2 worm cellular contexts compared by ENCODE assay signal in the genomic region with DNA sequence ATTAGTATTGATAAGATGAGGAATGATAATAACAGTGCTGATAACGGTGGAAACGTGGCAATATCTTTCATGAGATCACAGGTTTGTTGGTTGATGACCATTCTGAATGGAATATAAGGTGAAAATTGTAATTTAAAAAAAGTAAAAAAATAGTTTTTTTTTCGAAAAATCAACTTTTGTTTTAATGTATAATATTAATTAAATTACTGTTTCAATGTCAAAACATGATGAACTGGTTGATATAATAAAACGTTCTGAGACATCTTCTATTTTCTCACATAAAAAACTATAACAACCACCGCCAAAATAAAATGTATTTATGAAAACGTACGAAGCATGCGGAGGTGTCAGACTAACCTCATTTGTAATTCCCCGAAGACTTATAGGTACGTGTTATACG.
TF ChIP-seq lines count a peak whose summit lies in the region.

A gene (minus strand): TSS at position 101 of the 400 bp plus-strand sequence.

TF ChIP-seq in whole organism, late embryonic, 69 proteins besides CTCF, POLR2A, EP300 and RAD21:
- no peak for TF ChIP-seq pha-4 (tag; optimal IDR thresholded peaks at IDR 0.05; lab: Kevin White, UChicago)
- TF ChIP-seq C08G9.2 (tag; optimal IDR thresholded peaks at IDR 0.05; lab: Kevin White, UChicago): no peak
- TF ChIP-seq elt-2 (tag; optimal IDR thresholded peaks at IDR 0.05; lab: Kevin White, UChicago): peak; percentile 36

TF ChIP-seq in whole organism, mixed stage, embryonic, 35 proteins besides CTCF, POLR2A, EP300 and RAD21:
- TF ChIP-seq lin-32 (GFP tag; optimal IDR thresholded peaks at IDR 0.05; lab: Kevin White, UChicago): no peak
- TF ChIP-seq ham-2 (GFP tag; optimal IDR thresholded peaks at IDR 0.05; lab: Kevin White, UChicago): no peak
- peak; percentile 46 for TF ChIP-seq ces-1 (GFP tag; optimal IDR thresholded peaks at IDR 0.05; lab: Kevin White, UChicago)
- TF ChIP-seq elt-1 (tag; optimal IDR thresholded peaks at IDR 0.05; lab: Kevin White, UChicago; ENCODE audit: borderline replicate concordance, insufficient read depth): no peak
- TF ChIP-seq cnd-1 (tag; optimal IDR thresholded peaks at IDR 0.05; lab: Kevin White, UChicago): no peak
